Worm (Caenorhabditis elegans) whole organism, L1 larva: Measurements from ENCODE around the gene ech-2.

Experiments used
- C16A3.4 ChIP-seq: fragments of 150-350 bp; optimal IDR thresholded peaks from 2 replicates; lab custom pipeline; 2014; ENCODE audit warnings: missing biosample characterization, missing genetic modification characterization
- C34B4.2 ChIP-seq: sonication (generic microtip); optimal IDR thresholded peaks from 2 replicates; lab custom pipeline; 2017; ENCODE audit warnings: mild to moderate bottlenecking, missing genetic modification characterization, missing compliant biosample characterization
- F16B12.6 ChIP-seq: fragments of 150-350 bp; optimal IDR thresholded peaks from 2 replicates; lab custom pipeline; 2014; ENCODE audit warnings: missing biosample characterization, missing genetic modification characterization
- Y116A8C.19 ChIP-seq: sonication (generic microtip); optimal IDR thresholded peaks from 2 replicates; lab custom pipeline; 2016; ENCODE audit warnings: missing compliant biosample characterization, missing genetic modification characterization, borderline replicate concordance
- aly-2 ChIP-seq: fragments of 150-350 bp; optimal IDR thresholded peaks from 2 replicates; lab custom pipeline; 2014; ENCODE audit warnings: missing biosample characterization, missing genetic modification characterization
- blmp-1 ChIP-seq: fragments of 150-350 bp; optimal IDR thresholded peaks from 2 replicates; lab custom pipeline; 2014; ENCODE audit warnings: missing biosample characterization, missing genetic modification characterization
- ceh-63 ChIP-seq: fragments of 200-800 bp; sonication (Bioruptor generic); optimal IDR thresholded peaks from 2 replicates; lab custom pipeline; 2018; ENCODE audit warnings: mild to moderate bottlenecking, missing genetic modification characterization, missing compliant biosample characterization
- ceh-82 ChIP-seq, 3 experiments: fragments of 150-350 bp in 1 of 3; sonication (generic microtip) in 2 of 3; optimal IDR thresholded peaks; 2 replicates each; lab custom pipeline; 2014 to 2017; ENCODE audit warnings: missing biosample characterization in 3 of 3, missing genetic modification characterization in 3 of 3
- ceh-88 ChIP-seq: fragments of 200-800 bp; sonication (Bioruptor generic); IDR thresholded peaks from 2 replicates; pipeline ENCODE4 v1.3.6; 2022; ENCODE audit warnings: missing genetic modification characterization, missing compliant biosample characterization
- ceh-90 ChIP-seq: sonication (generic microtip); optimal IDR thresholded peaks from 2 replicates; lab custom pipeline; 2016; ENCODE audit warnings: missing genetic modification characterization, missing compliant biosample characterization
- ces-1 ChIP-seq: fragments of 150-350 bp; optimal IDR thresholded peaks from 2 replicates; lab custom pipeline; 2014; ENCODE audit warnings: missing biosample characterization, missing genetic modification reagents, missing genetic modification characterization
- dpl-1 ChIP-seq, 3 experiments: fragments of 150-350 bp in 2 of 3; sonication (generic microtip) in 1 of 3; optimal IDR thresholded peaks; 2 replicates each; lab custom pipeline; 2014 to 2017; ENCODE audit warnings: missing biosample characterization in 3 of 3, missing genetic modification characterization in 3 of 3, missing genetic modification reagents in 3 of 3
- efl-1 ChIP-seq, 4 experiments: fragments of 150-350 bp; optimal IDR thresholded peaks in 3 of 4; peaks in 1 of 4; 1 replicate in 1 of 4; 2 replicates in 3 of 4; lab custom pipeline; 2014; ENCODE audit warnings: missing biosample characterization in 2 of 4, missing genetic modification characterization in 2 of 4, missing genetic modification reagents in 2 of 4
- efl-3 ChIP-seq: fragments of 200-800 bp; sonication (Bioruptor generic); optimal IDR thresholded peaks from 2 replicates; lab custom pipeline; 2018; ENCODE audit warnings: mild to moderate bottlenecking, missing genetic modification characterization, missing compliant biosample characterization
- egl-13 ChIP-seq: sonication (generic microtip); optimal IDR thresholded peaks from 2 replicates; lab custom pipeline; 2016; ENCODE audit warnings: missing genotype, missing genetic modification reagents, missing genetic modification characterization, missing compliant biosample characterization
- elt-3 ChIP-seq, 6 experiments: fragments of 150-350 bp in 1 of 6; sonication (generic microtip); optimal IDR thresholded peaks; 2 replicates each; lab custom pipeline; 2017 to 2018; ENCODE audit warnings: missing biosample characterization in 6 of 6, missing genetic modification characterization in 6 of 6, inconsistent platforms in 1 of 6
- ets-5 ChIP-seq: fragments of 200-800 bp; sonication (Bioruptor generic); IDR thresholded peaks from 2 replicates; pipeline ENCODE4 v1.3.6; 2022; ENCODE audit warnings: missing genetic modification characterization, missing compliant biosample characterization
- fos-1 ChIP-seq: fragments of 150-350 bp; optimal IDR thresholded peaks from 2 replicates; lab custom pipeline; 2014; ENCODE audit warnings: missing biosample characterization, missing genetic modification characterization
- hpl-2 ChIP-seq: fragments of 150-350 bp; optimal IDR thresholded peaks from 2 replicates; lab custom pipeline; 2014; ENCODE audit warnings: missing biosample characterization, missing genetic modification reagents, missing genetic modification characterization
- lin-14 ChIP-seq: fragments of 200-800 bp; sonication (Bioruptor generic); optimal IDR thresholded peaks from 2 replicates; lab custom pipeline; 2018; ENCODE audit warnings: mild to moderate bottlenecking, missing genetic modification characterization, moderate library complexity, missing compliant biosample characterization
- lin-35 ChIP-seq, 2 experiments: fragments of 150-350 bp; optimal IDR thresholded peaks; 2 replicates each; lab custom pipeline; 2014; ENCODE audit warnings: missing biosample characterization in 2 of 2, missing genetic modification characterization in 2 of 2, missing genetic modification reagents in 2 of 2
- lsy-2 ChIP-seq, 2 experiments: fragments of 150-350 bp; optimal IDR thresholded peaks; 2 replicates each; lab custom pipeline; 2014; ENCODE audit warnings: missing biosample characterization in 2 of 2, missing genetic modification characterization in 2 of 2
- mab-9 ChIP-seq: fragments of 200-800 bp; sonication (Bioruptor generic); IDR thresholded peaks from 2 replicates; pipeline ENCODE4 v1.3.6; 2022; ENCODE audit warnings: missing genetic modification reagents, missing genetic modification characterization, missing compliant biosample characterization
- mdl-1 ChIP-seq, 2 experiments: fragments of 150-350 bp; optimal IDR thresholded peaks; 2 replicates each; lab custom pipeline; 2014 to 2017; ENCODE audit warnings: missing biosample characterization in 2 of 2, missing genetic modification characterization in 2 of 2, inconsistent platforms in 1 of 2
- nhr-11 ChIP-seq: fragments of 150-350 bp; optimal IDR thresholded peaks from 2 replicates; lab custom pipeline; 2014; ENCODE audit warnings: missing biosample characterization, missing genetic modification characterization
- nhr-12 ChIP-seq: sonication (generic microtip); optimal IDR thresholded peaks from 2 replicates; lab custom pipeline; 2017; ENCODE audit warnings: missing biosample characterization, missing genetic modification characterization
- nhr-20 ChIP-seq: sonication (generic microtip); optimal IDR thresholded peaks from 2 replicates; lab custom pipeline; 2016; ENCODE audit warnings: mild to moderate bottlenecking, missing genetic modification characterization, missing compliant biosample characterization
- nhr-47 ChIP-seq: sonication (generic microtip); optimal IDR thresholded peaks from 2 replicates; lab custom pipeline; 2016; ENCODE audit warnings: mild to moderate bottlenecking, missing genetic modification characterization, moderate library complexity, missing compliant biosample characterization
- nhr-71 ChIP-seq: sonication (generic microtip); optimal IDR thresholded peaks from 2 replicates; lab custom pipeline; 2016; ENCODE audit warnings: mild to moderate bottlenecking, missing genetic modification characterization, moderate library complexity, missing compliant biosample characterization
- nhr-76 ChIP-seq: sonication (generic microtip); optimal IDR thresholded peaks from 2 replicates; lab custom pipeline; 2017; ENCODE audit warnings: missing biosample characterization, missing genetic modification characterization
- nhr-85 ChIP-seq: sonication (generic microtip); peaks from one replicate; lab custom pipeline; 2016; ENCODE audit warnings: missing genetic modification characterization, inconsistent platforms, missing compliant biosample characterization
- nhr-90 ChIP-seq: sonication (generic microtip); optimal IDR thresholded peaks from 2 replicates; lab custom pipeline; 2016; ENCODE audit warnings: mild to moderate bottlenecking, missing genetic modification characterization, missing compliant biosample characterization; ENCODE audit not compliant: poor library complexity
- snpc-4 ChIP-seq: fragments of 150-350 bp; optimal IDR thresholded peaks from 2 replicates; lab custom pipeline; 2014; ENCODE audit warnings: missing biosample characterization, missing genetic modification characterization
- snu-23 ChIP-seq: sonication (generic microtip); optimal IDR thresholded peaks from 2 replicates; lab custom pipeline; 2016; ENCODE audit warnings: missing genetic modification characterization, missing compliant biosample characterization
- sptf-1 ChIP-seq: fragments of 150-350 bp; optimal IDR thresholded peaks from 2 replicates; lab custom pipeline; 2014; ENCODE audit warnings: missing biosample characterization, missing genetic modification characterization
- swsn-7 ChIP-seq: sonication (generic microtip); optimal IDR thresholded peaks from 2 replicates; lab custom pipeline; 2016; ENCODE audit warnings: missing genetic modification characterization, missing compliant biosample characterization
- unc-62 ChIP-seq: fragments of 150-350 bp; optimal IDR thresholded peaks from 2 replicates; lab custom pipeline; 2014; ENCODE audit warnings: missing biosample characterization, missing genetic modification reagents, missing genetic modification characterization
- vab-15 ChIP-seq: sonication (generic microtip); optimal IDR thresholded peaks from 2 replicates; lab custom pipeline; 2017; ENCODE audit warnings: missing genotype, mild to moderate bottlenecking, missing genetic modification characterization, missing compliant biosample characterization
- xbp-1 ChIP-seq: sonication (generic microtip); optimal IDR thresholded peaks from 2 replicates; lab custom pipeline; 2016; ENCODE audit warnings: missing genetic modification characterization, missing compliant biosample characterization
- zag-1 ChIP-seq: fragments of 150-350 bp; optimal IDR thresholded peaks from 2 replicates; lab custom pipeline; 2014; ENCODE audit warnings: missing biosample characterization, missing genetic modification characterization

Gene ech-2

DNA sequence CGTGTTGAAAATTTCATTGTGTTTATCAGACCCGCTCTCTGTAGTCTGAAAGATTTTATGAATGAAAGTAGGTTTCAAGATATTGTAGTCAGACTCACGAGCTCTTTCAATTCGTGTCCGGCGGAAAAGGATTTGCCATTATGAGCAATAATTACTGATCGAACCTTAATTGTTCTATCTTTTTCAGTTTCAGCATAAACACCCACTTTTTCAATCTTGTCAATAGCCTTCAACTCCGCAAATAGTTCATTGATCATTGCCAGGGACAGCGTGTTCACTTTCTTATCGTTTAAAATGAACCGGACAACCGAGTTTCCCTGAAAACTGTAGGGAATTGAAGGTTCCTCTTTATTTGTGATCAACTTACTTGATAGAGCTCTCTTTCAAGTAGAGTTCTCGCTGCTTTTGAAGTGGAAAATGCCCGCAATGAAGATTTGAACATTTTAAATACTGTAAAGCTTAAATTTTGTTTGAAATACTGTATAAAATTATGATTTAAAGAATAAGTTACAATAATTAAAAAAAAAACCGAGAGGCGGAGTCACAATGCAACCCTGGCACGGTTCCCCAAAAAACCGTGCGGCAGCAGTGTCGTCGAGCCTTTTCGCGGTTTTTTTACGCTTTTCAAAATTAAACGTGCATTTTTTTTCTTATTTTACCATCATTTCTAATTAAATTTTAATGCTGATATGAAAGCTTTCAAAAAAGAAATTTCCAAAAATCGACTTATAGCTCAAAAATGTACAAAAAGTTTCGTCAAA is at the start of gene ech-2:
Gene ech-2 (minus strand): TSS at position 452 of the 761 bp plus-strand sequence.
- peak; percentile 1 for TF ChIP-seq lin-14 (GFP tag; lab: Kevin White, UChicago)
- TF ChIP-seq nhr-90 (tag; lab: Kevin White, UChicago) = peak; percentile 10
- TF ChIP-seq ets-5 = no peak
- TF ChIP-seq efl-1 (optimal IDR thresholded peaks at IDR 0.05; lab: Kevin White, UChicago) = peak; percentile 34
- TF ChIP-seq efl-1 (GFP tag; optimal IDR thresholded peaks at IDR 0.05 in 1 of 2; lab: Kevin White, UChicago) = peak; percentile 33 to 93
- peak; percentile 0 for TF ChIP-seq nhr-71 (tag; lab: Kevin White, UChicago)
- TF ChIP-seq nhr-20 (tag; lab: Kevin White, UChicago) = no peak
- TF ChIP-seq ceh-90 (tag; lab: Kevin White, UChicago) = peak; percentile 7
- no peak for TF ChIP-seq efl-3 (GFP tag; lab: Kevin White, UChicago)
- no peak for TF ChIP-seq nhr-76
- TF ChIP-seq C34B4.2 (tag; lab: Kevin White, UChicago) = no peak
- TF ChIP-seq snu-23 = peak; percentile 12
- TF ChIP-seq nhr-47 = peak; percentile 31
- peak in 1 of 3 experiments; percentile 20 for TF ChIP-seq ceh-82 (tag; optimal IDR thresholded peaks at IDR 0.05; lab: Kevin White, UChicago)
- TF ChIP-seq ces-1 (GFP tag; lab: Kevin White, UChicago) = no peak
- no peak for TF ChIP-seq fos-1 (tag; lab: Kevin White, UChicago)
- TF ChIP-seq lin-35 (GFP tag; optimal IDR thresholded peaks at IDR 0.05; lab: Kevin White, UChicago) = peak; percentile 17 to 48
- TF ChIP-seq snpc-4 (tag; lab: Kevin White, UChicago) = no peak
- TF ChIP-seq mab-9 (GFP tag; lab: Robert Waterston, UW) = no peak
- TF ChIP-seq unc-62 (GFP tag; lab: Kevin White, UChicago) = no peak
- TF ChIP-seq Y116A8C.19 (tag; lab: Kevin White, UChicago) = no peak
- TF ChIP-seq hpl-2 (GFP tag; lab: Kevin White, UChicago) = no peak
- TF ChIP-seq ceh-88 (GFP tag; lab: Robert Waterston, UW) = no peak
- no peak for TF ChIP-seq egl-13
- peak; percentile 28 for TF ChIP-seq C16A3.4 (tag; lab: Kevin White, UChicago)
- no peak for TF ChIP-seq nhr-12 (tag; lab: Kevin White, UChicago)
- peak; percentile 9 for TF ChIP-seq swsn-7 (tag; lab: Kevin White, UChicago)
- no peak for TF ChIP-seq aly-2 (tag; lab: Kevin White, UChicago)
- no peak for TF ChIP-seq zag-1
- peak; percentile 41 for TF ChIP-seq blmp-1
- TF ChIP-seq F16B12.6 (tag; lab: Kevin White, UChicago) = no peak
- peak in 1 of 6 experiments; percentile 20 for TF ChIP-seq elt-3 (tag; optimal IDR thresholded peaks at IDR 0.05; lab: Kevin White, UChicago)
- no peak for TF ChIP-seq sptf-1
- TF ChIP-seq dpl-1 (GFP tag; optimal IDR thresholded peaks at IDR 0.05; lab: Kevin White, UChicago) = peak; percentile 27 to 46 (median 33)
- TF ChIP-seq lsy-2 (tag; optimal IDR thresholded peaks at IDR 0.05; lab: Kevin White, UChicago) = peak; percentile 39 to 40
- TF ChIP-seq xbp-1 = no peak
- TF ChIP-seq, all 84 proteins: peak for 15

DNA sequence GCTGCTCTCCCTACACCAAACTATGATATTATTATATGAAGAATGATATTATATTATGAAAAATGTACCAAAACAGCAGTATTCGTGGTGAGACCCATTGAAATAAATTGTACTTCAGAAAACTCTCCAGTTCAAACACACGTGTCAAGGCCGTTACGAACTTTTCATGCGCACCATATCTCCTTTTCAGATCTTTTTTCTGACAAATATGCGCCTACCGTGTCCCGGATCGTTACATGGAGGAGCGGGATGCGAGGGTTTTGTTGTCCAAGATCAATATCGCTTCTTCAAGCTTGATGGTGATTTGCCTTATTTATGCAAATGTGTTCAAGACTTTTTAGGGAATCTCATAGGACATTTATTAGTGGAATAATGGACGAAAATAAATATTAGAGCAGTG is 47.5 kb upstream of the ech-2 start:
- TF ChIP-seq lin-14 (GFP tag; lab: Kevin White, UChicago) (peak; percentile 9), nhr-85 (tag; lab: Kevin White, UChicago) (peak; percentile 64), sptf-1 (no peak), ceh-63 (GFP tag; lab: Kevin White, UChicago) (no peak), nhr-11 (no peak)
- TF ChIP-seq, all 84 proteins: peak for 2

DNA sequence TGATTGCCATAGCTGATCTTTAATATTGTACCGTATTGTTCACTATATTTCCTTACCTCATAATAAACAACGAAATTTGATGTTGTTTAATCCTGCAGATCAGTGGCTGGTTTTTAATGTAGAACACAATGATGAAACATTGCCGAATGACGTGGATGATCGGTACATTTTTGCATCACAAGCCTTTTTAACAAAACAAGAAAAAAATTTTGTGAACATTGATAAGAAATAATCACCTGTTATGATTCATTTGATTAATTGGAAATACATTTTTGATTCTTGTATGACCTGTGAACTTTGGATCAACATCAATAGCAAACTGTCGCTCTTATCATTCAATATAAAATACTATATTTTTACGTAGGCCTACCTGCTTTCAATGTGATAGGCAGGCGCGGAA is 46.7 kb upstream of the ech-2 start:
- TF ChIP-seq efl-1 (optimal IDR thresholded peaks at IDR 0.05; lab: Kevin White, UChicago) (no peak), efl-1 (GFP tag; optimal IDR thresholded peaks at IDR 0.05 in 1 of 2; lab: Kevin White, UChicago) (peak in 1 of 2 experiments; percentile 48), nhr-85 (tag; lab: Kevin White, UChicago) (peak; percentile 45), elt-3 (tag; optimal IDR thresholded peaks at IDR 0.05; lab: Kevin White, UChicago) (peak in 1 of 6 experiments; percentile 30), vab-15 (no peak), mdl-1 (tag; optimal IDR thresholded peaks at IDR 0.05; lab: Kevin White, UChicago) (no peak)
